Fruit fly (Drosophila melanogaster) whole organism, embryonic: ENCODE data around the gene tai.

Source experiments
- Ada2b ChIP-seq: fragments of 200-800 bp; sonication (Bioruptor generic); IDR thresholded peaks from 2 replicates; pipeline ENCODE4 v1.3.6; 2022; ENCODE audit warnings: missing biosample characterization, missing genetic modification characterization
- Awh ChIP-seq: fragments of 200-800 bp; sonication (Bioruptor generic); IDR thresholded peaks from 2 replicates; pipeline ENCODE4, ENCODE4 v1.3.6; 2022; ENCODE audit warnings: missing biosample characterization, missing genetic modification characterization
- B-H2 ChIP-seq: fragments of 200-800 bp; sonication (Bioruptor generic); optimal IDR thresholded peaks from 2 replicates; lab custom pipeline; 2018; ENCODE audit warnings: missing biosample characterization, mild to moderate bottlenecking, missing genetic modification characterization
- C15 ChIP-seq: fragments of 200-800 bp; sonication (Bioruptor generic); IDR thresholded peaks from 3 replicates; pipeline ENCODE4 v1.3.6; 2022; ENCODE audit warnings: missing biosample characterization, missing genetic modification characterization
- CG10147 ChIP-seq: fragments of 200-800 bp; sonication (Bioruptor generic); optimal IDR thresholded peaks from 2 replicates; lab custom pipeline; 2019; ENCODE audit warnings: missing biosample characterization, mild to moderate bottlenecking, missing genetic modification characterization, moderate library complexity
- CG10209 ChIP-seq: fragments of 200-800 bp; sonication (Bioruptor generic); optimal IDR thresholded peaks from 3 replicates; lab custom pipeline; 2017; ENCODE audit warnings: missing biosample characterization, mild to moderate bottlenecking, missing genetic modification characterization, missing genetic modification reagents
- CG11456 ChIP-seq: fragments of 200-800 bp; sonication (Bioruptor generic); IDR thresholded peaks from 3 replicates; pipeline ENCODE4 v1.3.6; 2022; ENCODE audit warnings: missing biosample characterization, missing genetic modification characterization
- CG13424 ChIP-seq: fragments of 200-800 bp; sonication (Bioruptor generic); optimal IDR thresholded peaks from 2 replicates; lab custom pipeline; 2019; ENCODE audit warnings: missing biosample characterization, mild to moderate bottlenecking, missing genetic modification characterization, moderate library complexity
- CG15011 ChIP-seq: fragments of 200-800 bp; sonication (Bioruptor generic); optimal IDR thresholded peaks from 3 replicates; lab custom pipeline; 2018; ENCODE audit warnings: missing biosample characterization, mild to moderate bottlenecking, missing genetic modification characterization
- CG1602 ChIP-seq: fragments of 200-800 bp; sonication (Bioruptor generic); optimal IDR thresholded peaks from 3 replicates; lab custom pipeline; 2016; ENCODE audit warnings: missing biosample characterization, missing genetic modification characterization
- CG16863 ChIP-seq: fragments of 200-800 bp; sonication (Bioruptor generic); optimal IDR thresholded peaks from 3 replicates; lab custom pipeline; 2016; ENCODE audit warnings: missing biosample characterization, missing genetic modification characterization
- CG17359 ChIP-seq: fragments of 200-800 bp; sonication (Bioruptor generic); optimal IDR thresholded peaks from 3 replicates; lab custom pipeline; 2018; ENCODE audit warnings: missing biosample characterization, mild to moderate bottlenecking, missing genetic modification characterization, moderate library complexity
- CG17361 ChIP-seq: fragments of 200-800 bp; sonication (Bioruptor generic); IDR thresholded peaks from 3 replicates; pipeline ENCODE4 v1.3.6; 2022; ENCODE audit warnings: missing biosample characterization, missing genetic modification characterization
- CG2889 ChIP-seq: fragments of 200-800 bp; sonication (Bioruptor generic); IDR thresholded peaks from 3 replicates; pipeline ENCODE4 v1.3.6; 2022; ENCODE audit warnings: missing biosample characterization, missing genetic modification characterization
- CG3065 ChIP-seq: fragments of 200-800 bp; sonication (Bioruptor generic); optimal IDR thresholded peaks from 2 replicates; lab custom pipeline; 2016; ENCODE audit warnings: missing biosample characterization, missing genetic modification characterization
- CG31388 ChIP-seq: fragments of 200-800 bp; sonication (Bioruptor generic); optimal IDR thresholded peaks from 2 replicates; lab custom pipeline; 2016; ENCODE audit warnings: missing biosample characterization, missing genetic modification characterization
- CG33557 ChIP-seq: fragments of 200-800 bp; sonication (Bioruptor generic); optimal IDR thresholded peaks from 2 replicates; lab custom pipeline; 2019; ENCODE audit warnings: missing biosample characterization, mild to moderate bottlenecking, missing genetic modification characterization, moderate library complexity
- CG3726 ChIP-seq: fragments of 200-800 bp; sonication (Bioruptor generic); IDR thresholded peaks from 3 replicates; pipeline ENCODE4, ENCODE4 v1.3.6; 2022; ENCODE audit warnings: missing biosample characterization, missing genetic modification characterization
- CG4424 ChIP-seq: fragments of 200-800 bp; sonication (Bioruptor generic); optimal IDR thresholded peaks from 3 replicates; lab custom pipeline; 2016; ENCODE audit warnings: missing biosample characterization, missing genetic modification characterization
- CG6654 ChIP-seq: fragments of 200-800 bp; sonication (Bioruptor generic); optimal IDR thresholded peaks from 2 replicates; lab custom pipeline; 2017; ENCODE audit warnings: missing biosample characterization, mild to moderate bottlenecking, missing genetic modification characterization
- CG6689 ChIP-seq: fragments of 200-800 bp; sonication (Bioruptor generic); IDR thresholded peaks from 2 replicates; pipeline ENCODE4 v1.3.6; 2022; ENCODE audit warnings: missing biosample characterization, missing genetic modification characterization
- CG7786 ChIP-seq: fragments of 200-800 bp; sonication (Bioruptor generic); optimal IDR thresholded peaks from 2 replicates; lab custom pipeline; 2016; ENCODE audit warnings: missing biosample characterization, missing genetic modification characterization
- CG7839 ChIP-seq: fragments of 200-800 bp; sonication (Bioruptor generic); optimal IDR thresholded peaks from 3 replicates; lab custom pipeline; 2018; ENCODE audit warnings: missing biosample characterization, mild to moderate bottlenecking, missing genetic modification characterization, moderate library complexity
- CG8089 ChIP-seq: fragments of 200-800 bp; sonication (Bioruptor generic); optimal IDR thresholded peaks from 3 replicates; lab custom pipeline; 2016; ENCODE audit warnings: missing biosample characterization, missing genetic modification characterization
- Camta ChIP-seq: fragments of 200-800 bp; sonication (Bioruptor generic); optimal IDR thresholded peaks from 2 replicates; lab custom pipeline; 2016; ENCODE audit warnings: missing biosample characterization, missing genetic modification characterization
- Dbx ChIP-seq: fragments of 200-800 bp; sonication (Bioruptor generic); IDR thresholded peaks from 3 replicates; pipeline ENCODE4 v1.3.6; 2022; ENCODE audit warnings: missing biosample characterization, missing genetic modification characterization
- E2f1 ChIP-seq: fragments of 200-800 bp; sonication (Bioruptor generic); IDR thresholded peaks from 2 replicates; pipeline ENCODE4 v1.3.6; 2022; ENCODE audit warnings: missing biosample characterization, missing genetic modification characterization
- HLH4C ChIP-seq: fragments of 200-800 bp; sonication (Bioruptor generic); IDR thresholded peaks from 3 replicates; pipeline ENCODE4 v1.3.6; 2022; ENCODE audit warnings: missing biosample characterization, missing genetic modification characterization; ENCODE audit not compliant: partially characterized antibody
- Hr3 ChIP-seq: fragments of 200-800 bp; sonication (Bioruptor generic); optimal IDR thresholded peaks from 3 replicates; lab custom pipeline; 2016; ENCODE audit warnings: missing biosample characterization, missing genetic modification characterization
- Nf-YA ChIP-seq: fragments of 200-800 bp; sonication (Bioruptor generic); IDR thresholded peaks from 2 replicates; pipeline ENCODE4 v1.3.6; 2022; ENCODE audit warnings: missing biosample characterization, missing genetic modification characterization
- Oli ChIP-seq: fragments of 200-800 bp; sonication (Bioruptor generic); optimal IDR thresholded peaks from 2 replicates; lab custom pipeline; 2018; ENCODE audit warnings: missing biosample characterization, mild to moderate bottlenecking, missing genetic modification characterization, moderate library complexity
- PHDP ChIP-seq: fragments of 200-800 bp; sonication (Bioruptor generic); optimal IDR thresholded peaks from 3 replicates; lab custom pipeline; 2018; ENCODE audit warnings: missing biosample characterization, mild to moderate bottlenecking, missing genetic modification characterization, moderate library complexity
- Vsx1 ChIP-seq: fragments of 200-800 bp; sonication (Bioruptor generic); optimal IDR thresholded peaks from 2 replicates; lab custom pipeline; 2017; ENCODE audit warnings: missing biosample characterization, mild to moderate bottlenecking, missing genetic modification characterization, missing genetic modification reagents
- ap ChIP-seq: fragments of 200-800 bp; sonication (Bioruptor generic); IDR thresholded peaks from 2 replicates; pipeline ENCODE4 v1.3.6; 2022; ENCODE audit warnings: missing biosample characterization, missing genetic modification characterization
- caup ChIP-seq: fragments of 200-800 bp; sonication (Bioruptor generic); optimal IDR thresholded peaks from 3 replicates; lab custom pipeline; 2017; ENCODE audit warnings: missing biosample characterization, mild to moderate bottlenecking, missing genetic modification characterization, moderate library complexity; ENCODE audit not compliant: severe bottlenecking
- esg ChIP-seq: fragments of 200-800 bp; sonication (Bioruptor generic); conservative IDR thresholded peaks from 2 replicates; pipeline ENCODE4 v1.3.6; 2022; ENCODE audit warnings: missing biosample characterization, missing genetic modification characterization
- gce ChIP-seq: fragments of 200-800 bp; sonication (Bioruptor generic); IDR thresholded peaks from 3 replicates; pipeline ENCODE4 v1.3.6; 2022; ENCODE audit warnings: missing biosample characterization, missing genetic modification characterization
- gsb-n ChIP-seq: fragments of 200-800 bp; sonication (Bioruptor generic); optimal IDR thresholded peaks from 3 replicates; lab custom pipeline; 2018; ENCODE audit warnings: missing biosample characterization, mild to moderate bottlenecking, missing genetic modification characterization
- hkb ChIP-seq, 2 experiments: fragments of 200-800 bp in 1 of 2; fragments of >200 bp in 1 of 2; sonication (Bioruptor generic) in 1 of 2; IDR thresholded peaks in 1 of 2; optimal IDR thresholded peaks in 1 of 2; 2 replicates each; pipeline versions ENCODE4 v1.3.6 to Lab custom; 2017 to 2022; ENCODE audit warnings: missing biosample characterization in 1 of 2, missing genetic modification characterization in 1 of 2
- lilli ChIP-seq: fragments of 200-800 bp; sonication (Bioruptor generic); optimal IDR thresholded peaks from 3 replicates; lab custom pipeline; 2016; ENCODE audit warnings: missing biosample characterization, missing genetic modification characterization
- nom ChIP-seq: fragments of 200-800 bp; sonication (Bioruptor generic); optimal IDR thresholded peaks from 2 replicates; lab custom pipeline; 2017; ENCODE audit warnings: missing biosample characterization, missing genetic modification characterization, mild to moderate bottlenecking, moderate library complexity, missing genetic modification reagents
- pfk ChIP-seq: fragments of 200-800 bp; sonication (Bioruptor generic); optimal IDR thresholded peaks from 2 replicates; lab custom pipeline; 2018; ENCODE audit warnings: missing biosample characterization, mild to moderate bottlenecking, missing genetic modification characterization, moderate library complexity
- phol ChIP-seq: fragments of 200-800 bp; sonication (Bioruptor generic); optimal IDR thresholded peaks from 3 replicates; lab custom pipeline; 2018; ENCODE audit warnings: missing biosample characterization, mild to moderate bottlenecking, missing genetic modification characterization, moderate library complexity
- sd ChIP-seq: fragments of 200-800 bp; sonication (Bioruptor generic); optimal IDR thresholded peaks from 3 replicates; lab custom pipeline; 2018; ENCODE audit warnings: missing biosample characterization, mild to moderate bottlenecking, missing genetic modification characterization, moderate library complexity
- seq ChIP-seq: fragments of 200-800 bp; sonication (Bioruptor generic); IDR thresholded peaks from 2 replicates; pipeline ENCODE4 v1.3.6; 2022; ENCODE audit warnings: missing biosample characterization, missing genetic modification characterization
- tgo ChIP-seq: fragments of 200-800 bp; sonication (Bioruptor generic); IDR thresholded peaks from 3 replicates; pipeline ENCODE4 v1.3.6; 2022; ENCODE audit warnings: missing biosample characterization, missing genetic modification characterization
- tin ChIP-seq: fragments of 200-800 bp; sonication (Bioruptor generic); optimal IDR thresholded peaks from 3 replicates; lab custom pipeline; 2016; ENCODE audit warnings: missing biosample characterization, missing genetic modification characterization
- tio ChIP-seq: fragments of 200-800 bp; sonication (Bioruptor generic); optimal IDR thresholded peaks from 2 replicates; lab custom pipeline; 2017; ENCODE audit warnings: missing biosample characterization, missing genetic modification characterization, inconsistent platforms
- unpg ChIP-seq: fragments of 200-800 bp; sonication (Bioruptor generic); optimal IDR thresholded peaks from 3 replicates; lab custom pipeline; 2018; ENCODE audit warnings: missing biosample characterization, mild to moderate bottlenecking, missing genetic modification characterization, moderate library complexity

Gene tai

DNA sequence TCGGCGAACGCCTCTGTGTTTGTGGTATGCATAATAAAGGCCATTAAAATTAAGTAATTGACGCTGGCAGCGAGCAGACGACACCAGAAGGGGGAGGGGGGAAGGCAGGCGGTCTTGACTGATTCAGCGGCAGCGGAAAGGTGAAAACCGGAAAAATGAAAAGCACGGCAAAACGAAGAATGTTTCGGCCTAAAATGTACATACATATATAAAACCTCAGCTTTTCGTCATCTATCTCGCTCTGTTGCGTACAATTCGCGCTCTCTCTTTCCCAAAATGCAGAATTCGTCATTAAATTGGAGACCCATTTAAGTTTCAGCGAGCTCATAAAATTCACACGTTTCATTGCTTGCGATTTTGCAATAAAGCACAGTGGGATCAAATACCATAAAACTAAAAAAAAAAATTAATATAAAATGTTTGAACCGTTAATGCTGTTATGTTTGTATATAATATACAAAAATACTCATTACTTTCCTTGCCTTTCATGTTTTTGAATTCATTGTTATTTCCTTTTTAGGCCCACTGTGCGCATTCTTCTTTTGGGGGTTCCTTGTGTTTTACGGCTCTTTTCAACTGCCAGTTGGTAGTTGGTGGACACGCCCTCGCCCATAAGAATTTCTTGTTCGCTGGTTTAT lies 1.6 kb downstream of the tai start (continued):
- TF ChIP-seq CG15011 (GFP tag; lab: Kevin White, UChicago) (peak; percentile 24), tgo (peak; percentile 80), CG6654 (peak; percentile 6), CG8089 (no peak), Ada2b (peak; percentile 54; the same call in 1 of the 2 replicates), B-H2 (no peak), lilli (GFP tag; lab: Kevin White, UChicago) (peak; percentile 58), caup (GFP tag; lab: Kevin White, UChicago) (peak; percentile 62), Vsx1 (GFP tag; lab: Kevin White, UChicago) (peak; percentile 54), CG10209 (peak; percentile 63), ap (GFP tag; lab: Robert Waterston, UW) (peak; percentile 81), CG31388 (GFP tag; lab: Kevin White, UChicago) (no peak), esg (GFP tag; lab: Robert Waterston, UW) (peak; percentile 73), CG1602 (GFP tag; lab: Kevin White, UChicago) (peak; percentile 59), CG4424 (peak; percentile 78), Awh (peak; percentile 66), CG33557 (GFP tag; lab: Kevin White, UChicago) (no peak), CG3065 (GFP tag; lab: Kevin White, UChicago) (peak; percentile 31), CG6689 (GFP tag; lab: Robert Waterston, UW) (peak; percentile 79; the same call in 1 of the 2 replicates), E2f1 (GFP tag; lab: Robert Waterston, UW) (peak; percentile 75; the same call in 1 of the 2 replicates), seq (GFP tag; lab: Robert Waterston, UW) (peak; percentile 66), phol (peak; percentile 74), CG13424 (peak; percentile 69), CG10147 (GFP tag; lab: Kevin White, UChicago) (peak; percentile 50), Nf-YA (peak; percentile 38; the same call in 1 of the 2 replicates), CG11456 (no peak), PHDP (tag; lab: Kevin White, UChicago) (peak; percentile 75), CG17359 (tag; lab: Kevin White, UChicago) (peak; percentile 80), gce (GFP tag; lab: Robert Waterston, UW) (peak; percentile 57; the same call in 1 of the 3 replicates), gsb-n (tag; lab: Kevin White, UChicago) (peak; percentile 57), nom (GFP tag; lab: Kevin White, UChicago) (peak; percentile 66), CG7786 (GFP tag; lab: Kevin White, UChicago) (peak; percentile 18), hkb (optimal IDR thresholded peaks at IDR 0.05; lab: Kevin White, UChicago) (no peak), hkb (GFP tag; IDR thresholded peaks at IDR 0.05; lab: Robert Waterston, UW) (peak; percentile 85), tin (peak; percentile 66), CG7839 (tag; lab: Kevin White, UChicago) (peak; percentile 80), pfk (GFP tag; lab: Kevin White, UChicago) (no peak), CG2889 (GFP tag; lab: Robert Waterston, UW) (peak; percentile 47; the same call in 2 of the 3 replicates), C15 (GFP tag; lab: Robert Waterston, UW) (peak; percentile 54; the same call in 1 of the 3 replicates), unpg (GFP tag; lab: Kevin White, UChicago) (peak; percentile 83), CG16863 (peak; percentile 17), Camta (GFP tag; lab: Kevin White, UChicago) (peak; percentile 57), Dbx (GFP tag; lab: Robert Waterston, UW) (peak; percentile 58; the same call in 2 of the 3 replicates), Oli (peak; percentile 68), Hr3 (GFP tag; lab: Kevin White, UChicago) (peak; percentile 62), sd (peak; percentile 2), CG3726 (GFP tag; lab: Robert Waterston, UW) (peak; percentile 64; the same call in 1 of the 3 replicates), tio (GFP tag; lab: Kevin White, UChicago) (peak; percentile 67), HLH4C (GFP tag; lab: Robert Waterston, UW) (no peak), CG17361 (peak; percentile 75)
